Worm (Caenorhabditis elegans) whole organism, early embryonic: ENCODE measurements around the gene Y119D3B.21.

Source experiments
- B0310.2 ChIP-seq: sonication (generic microtip); optimal IDR thresholded peaks from 2 replicates; lab custom pipeline; 2016; ENCODE audit warnings: mild to moderate bottlenecking, missing genetic modification characterization, missing compliant biosample characterization
- F13C5.2 ChIP-seq: sonication (generic microtip); optimal IDR thresholded peaks from 2 replicates; lab custom pipeline; 2017; ENCODE audit warnings: mild to moderate bottlenecking, missing genetic modification characterization, inconsistent platforms, missing compliant biosample characterization
- ama-1 ChIP-seq: fragments of 150-350 bp; optimal IDR thresholded peaks from 2 replicates; lab custom pipeline; 2014
- ceh-13 ChIP-seq: fragments of 200-800 bp; sonication (Bioruptor generic); optimal IDR thresholded peaks from 2 replicates; lab custom pipeline; 2018; ENCODE audit warnings: mild to moderate bottlenecking, missing genetic modification characterization, missing compliant biosample characterization
- ceh-36 ChIP-seq: sonication (generic microtip); optimal IDR thresholded peaks from 2 replicates; lab custom pipeline; 2016; ENCODE audit warnings: missing genetic modification characterization, inconsistent platforms, missing compliant biosample characterization
- ets-7 ChIP-seq: sonication (generic microtip); optimal IDR thresholded peaks from 2 replicates; lab custom pipeline; 2016; ENCODE audit warnings: missing genotype, missing genetic modification characterization, missing compliant biosample characterization
- flt-1 ChIP-seq: fragments of 200-800 bp; sonication (Bioruptor generic); IDR thresholded peaks from 2 replicates; pipeline ENCODE4 v1.3.6; 2022; ENCODE audit warnings: missing genetic modification characterization, missing compliant biosample characterization
- hmbx-1 ChIP-seq: sonication (generic microtip); optimal IDR thresholded peaks from 2 replicates; lab custom pipeline; 2016; ENCODE audit warnings: mild to moderate bottlenecking, missing genetic modification characterization, missing compliant biosample characterization
- hnd-1 ChIP-seq: sonication (generic microtip); optimal IDR thresholded peaks from 2 replicates; lab custom pipeline; 2016; ENCODE audit warnings: missing genetic modification characterization, missing compliant biosample characterization
- scrt-1 ChIP-seq: fragments of 200-800 bp; sonication (Bioruptor generic); IDR thresholded peaks from 2 replicates; pipeline ENCODE4 v1.3.6; 2022; ENCODE audit warnings: missing genetic modification characterization, missing compliant biosample characterization
- tbx-11 ChIP-seq: fragments of 200-800 bp; sonication (Bioruptor generic); IDR thresholded peaks from 2 replicates; pipeline ENCODE4 v1.3.6; 2022; ENCODE audit warnings: missing genetic modification characterization, missing compliant biosample characterization
- tbx-37 ChIP-seq: fragments of 200-800 bp; sonication (Bioruptor generic); conservative IDR thresholded peaks from 2 replicates; pipeline ENCODE4 v1.3.6; 2022; ENCODE audit warnings: missing genetic modification reagents, missing genetic modification characterization, missing compliant biosample characterization

DNA sequence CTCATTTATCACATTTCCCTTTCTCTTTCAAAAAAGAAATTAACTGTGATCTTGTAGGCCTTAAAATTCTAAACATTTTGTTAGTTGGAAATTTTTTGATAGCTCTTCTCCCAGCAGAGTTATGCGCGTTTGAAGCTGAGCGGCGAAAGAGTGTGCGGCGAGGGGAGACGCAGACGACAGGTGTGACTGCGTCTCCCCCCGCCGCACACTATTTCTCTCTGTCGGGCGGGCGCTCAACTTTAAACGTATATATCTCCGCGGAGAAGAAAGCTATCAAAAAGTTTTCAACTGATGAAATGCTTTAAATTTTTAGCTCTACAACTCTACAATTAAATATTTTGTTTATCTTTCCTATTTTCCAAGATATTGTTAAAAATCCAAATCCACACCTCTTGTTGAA lies 4.2 kb downstream of the Y119D3B.21 start:
- TF ChIP-seq hnd-1: no peak
- TF ChIP-seq ama-1 (lab: Kevin White, UChicago): no peak
- no peak for TF ChIP-seq ets-7 (tag; lab: Kevin White, UChicago)
- no peak for TF ChIP-seq ceh-13
- no peak for TF ChIP-seq F13C5.2
- TF ChIP-seq scrt-1 (GFP tag; lab: Robert Waterston, UW): no peak
- no peak for TF ChIP-seq B0310.2 (tag; lab: Kevin White, UChicago)
- TF ChIP-seq ceh-36 (tag; lab: Kevin White, UChicago): no peak
- no peak for TF ChIP-seq flt-1
- TF ChIP-seq tbx-37 (GFP tag; lab: Robert Waterston, UW): no peak
- TF ChIP-seq hmbx-1 (tag; lab: Kevin White, UChicago): no peak
- TF ChIP-seq tbx-11 (GFP tag; lab: Robert Waterston, UW): no peak
